Fruit fly (Drosophila melanogaster) whole organism, larva: ENCODE data around the gene Ids.

ENCODE experiments used
- noc ChIP-seq: fragments of 200-800 bp; sonication (Bioruptor generic); optimal IDR thresholded peaks from 3 replicates; lab custom pipeline; 2019; ENCODE audit warnings: missing biosample characterization, mild to moderate bottlenecking, missing genetic modification characterization, moderate library complexity

Ids gene

DNA sequence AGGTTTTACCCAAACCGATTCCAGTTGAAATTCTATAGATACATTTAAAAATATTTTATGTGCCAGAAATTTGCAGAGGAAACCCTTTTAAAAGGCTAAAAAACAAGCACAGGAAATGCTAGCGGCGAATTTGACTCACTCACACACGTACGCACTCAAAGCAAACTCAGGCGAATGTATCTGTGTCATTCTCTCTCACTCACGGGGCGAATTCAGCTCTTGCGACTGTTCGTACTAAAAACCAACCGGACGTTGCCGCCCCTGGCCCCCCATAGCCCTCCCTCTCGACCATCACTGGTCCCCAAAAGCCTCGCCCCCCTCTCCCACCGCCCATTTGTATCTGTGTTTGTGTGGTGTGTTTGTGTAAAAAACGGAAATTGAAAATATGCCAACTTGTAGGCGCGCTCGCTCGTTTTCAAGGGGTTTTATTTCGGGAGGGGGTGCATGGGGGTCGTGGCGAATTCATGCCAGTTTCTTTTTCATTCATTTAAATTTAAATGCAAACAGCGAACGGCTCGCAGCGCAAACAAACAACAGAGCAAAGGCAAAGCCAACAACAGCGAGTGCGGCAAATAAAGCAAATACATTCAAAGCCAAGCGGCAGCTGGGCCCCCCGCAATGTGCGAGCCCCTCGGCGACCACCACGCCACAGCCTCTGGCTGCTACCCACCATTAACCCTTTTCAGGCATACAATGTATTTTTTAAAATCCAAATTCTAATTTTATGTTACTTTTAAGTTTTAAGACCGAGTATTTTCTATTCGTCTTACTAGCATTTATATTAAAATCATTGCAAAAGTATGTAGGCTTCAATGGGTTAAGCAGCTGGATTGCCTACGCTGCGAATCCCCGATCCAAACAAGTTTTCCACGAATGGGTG lies 40.4 kb downstream of the Ids start:
- peak; percentile 80 for TF ChIP-seq noc (tag; lab: Kevin White, UChicago)

- TF ChIP-seq noc (tag; lab: Kevin White, UChicago): no peak
These were observed 41.5 kb downstream of the Ids start for dm6 chr3L:3419369-3420232.

dm6 chr3L:3420237-3420643 lies 42.2 kb downstream of the Ids start:
- peak; percentile 18 for TF ChIP-seq noc (tag; lab: Kevin White, UChicago)

- TF ChIP-seq noc (tag; lab: Kevin White, UChicago): no peak
These were observed 42.6 kb downstream of the Ids start for dm6 chr3L:3420674-3421073.

dm6 chr3L:3423006-3423405 lies 44.9 kb downstream of the Ids start:
- TF ChIP-seq noc (tag; lab: Kevin White, UChicago): no peak

DNA sequence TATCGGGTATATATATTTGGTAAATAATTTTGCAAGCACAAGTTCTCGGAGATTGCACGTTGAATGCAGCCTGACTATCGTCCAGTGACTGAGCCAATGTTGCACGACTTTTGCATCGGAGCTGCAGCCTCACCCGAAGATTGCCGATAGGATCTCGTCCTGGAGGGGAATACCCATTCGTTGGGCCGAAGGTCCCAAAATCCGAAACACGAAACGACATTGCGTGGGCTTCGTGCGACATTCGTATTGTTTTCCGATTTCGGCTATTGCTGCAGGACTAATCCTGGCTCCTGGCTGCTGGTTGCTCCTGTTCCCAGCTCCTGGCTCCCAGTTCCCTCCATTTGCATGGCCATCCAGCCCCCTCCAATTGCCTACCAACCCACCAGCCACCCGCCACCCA lies 46.8 kb downstream of the Ids start, which contains the start of gene sty:
sty (minus strand) TSS at position 90 of the 400 bp plus-strand sequence.
- TF ChIP-seq noc (tag; lab: Kevin White, UChicago): no peak

dm6 chr3L:3427037-3427436 lies 49.0 kb downstream of the Ids start:
- no peak for TF ChIP-seq noc (tag; lab: Kevin White, UChicago)
